Fruit fly (Drosophila melanogaster): ENCODE results near the gene CG32532.

Gene CG32532

dm6 chrX:19496808-19497259, 50.4 kb downstream of the CG32532 start (continued):
- TF ChIP-seq CG34422 (GFP tag; IDR thresholded peaks at IDR 0.05) (peak; percentile 8; the same call in 1 of the 3 replicates), scrt (GFP tag; optimal IDR thresholded peaks at IDR 0.05) (no peak), mld (GFP tag; IDR thresholded peaks at IDR 0.05; ENCODE audit: partially characterized antibody) (peak; percentile 50; the same call in 2 of the 3 replicates), jigr1 (GFP tag; IDR thresholded peaks at IDR 0.05) (no peak), CG5245 (GFP tag; optimal IDR thresholded peaks at IDR 0.05) (no peak), CG42726 (GFP tag; IDR thresholded peaks at IDR 0.05; ENCODE audit: partially characterized antibody) (peak; percentile 53; the same call in 1 of the 2 replicates), Tbp (GFP tag; optimal IDR thresholded peaks at IDR 0.05) (no peak), stwl (tag; optimal IDR thresholded peaks at IDR 0.05) (peak; percentile 44), mirr (GFP tag; optimal IDR thresholded peaks at IDR 0.05) (peak; percentile 77), CG8478 (optimal IDR thresholded peaks at IDR 0.05) (peak; percentile 91), MTF-1 (GFP tag; optimal IDR thresholded peaks at IDR 0.05; ENCODE audit: borderline replicate concordance) (no peak), esg (GFP tag; conservative IDR thresholded peaks at IDR 0.05) (no peak), CrebB (tag; optimal IDR thresholded peaks at IDR 0.05) (peak; percentile 66), emc (GFP tag; optimal IDR thresholded peaks at IDR 0.05) (no peak), vnd (GFP tag; IDR thresholded peaks at IDR 0.05; ENCODE audit: partially characterized antibody) (0 out of 3 replicates have a peak, but pooled peaks have one; percentile 37), CG6813 (GFP tag; optimal IDR thresholded peaks at IDR 0.05) (no peak), chn (GFP tag; optimal IDR thresholded peaks at IDR 0.05) (peak; percentile 19), btn (GFP tag; optimal IDR thresholded peaks at IDR 0.05) (no peak), Neu2 (GFP tag; optimal IDR thresholded peaks at IDR 0.05; ENCODE audit: borderline replicate concordance) (no peak), CG34224 (GFP tag; IDR thresholded peaks at IDR 0.05; ENCODE audit: partially characterized antibody) (peak; percentile 76), CG9437 (GFP tag; optimal IDR thresholded peaks at IDR 0.05) (no peak), CG1529 (GFP tag; optimal IDR thresholded peaks at IDR 0.05) (no peak), CG30403 (GFP tag; optimal IDR thresholded peaks at IDR 0.05) (no peak), dimm (GFP tag; IDR thresholded peaks at IDR 0.05) (no peak), CG17186 (GFP tag; optimal IDR thresholded peaks at IDR 0.05) (peak; percentile 33), dm (GFP tag; optimal IDR thresholded peaks at IDR 0.05) (no peak), Lhr (GFP tag; optimal IDR thresholded peaks at IDR 0.05) (peak; percentile 31), Dref (GFP tag; IDR thresholded peaks at IDR 0.05) (peak; percentile 50), BtbVII (GFP tag; optimal IDR thresholded peaks at IDR 0.05) (no peak), zf30C (GFP tag; optimal IDR thresholded peaks at IDR 0.05) (peak; percentile 75), sens (GFP tag) (peak; percentile 82), kni (GFP tag; optimal IDR thresholded peaks at IDR 0.05) (peak; percentile 15), CG12155 (GFP tag; optimal IDR thresholded peaks at IDR 0.05) (no peak), luna (GFP tag; optimal IDR thresholded peaks at IDR 0.05) (no peak), CG34376 (GFP tag; optimal IDR thresholded peaks at IDR 0.05) (no peak), CG12744 (GFP tag; optimal IDR thresholded peaks at IDR 0.05) (no peak), CG13894 (tag; optimal IDR thresholded peaks at IDR 0.05) (peak; percentile 43), trh (GFP tag; optimal IDR thresholded peaks at IDR 0.05) (no peak), prd (optimal IDR thresholded peaks at IDR 0.05) (no peak), prd (GFP tag; IDR thresholded peaks at IDR 0.05) (no peak), unc-4 (GFP tag; IDR thresholded peaks at IDR 0.05; ENCODE audit: partially characterized antibody) (peak; percentile 80), gfzf (GFP tag; optimal IDR thresholded peaks at IDR 0.05) (peak; percentile 67), CG4328 (GFP tag; optimal IDR thresholded peaks at IDR 0.05) (no peak), Myb (GFP tag; optimal IDR thresholded peaks at IDR 0.05) (no peak), ash1 (GFP tag; optimal IDR thresholded peaks at IDR 0.05) (peak; percentile 28), Nf-YC (tag; optimal IDR thresholded peaks at IDR 0.05) (peak; percentile 2), CG8290 (GFP tag; optimal IDR thresholded peaks at IDR 0.05) (peak; percentile 44), CG8290 (tag; optimal IDR thresholded peaks at IDR 0.05) (peak; percentile 4 to 69), Oli (tag; optimal IDR thresholded peaks at IDR 0.05) (no peak), psq (GFP tag; optimal IDR thresholded peaks at IDR 0.05) (peak; percentile 80), exex (tag; optimal IDR thresholded peaks at IDR 0.05) (peak; percentile 21)

All from whole organism, embryonic.